Worm (Caenorhabditis elegans) whole organism, mixed stage, embryonic: Measurements from ENCODE around the gene cua-1.

ENCODE experiments used
- ham-2 ChIP-seq: fragments of 200-800 bp; sonication (Bioruptor generic); optimal IDR thresholded peaks from 2 replicates; lab custom pipeline; 2018; ENCODE audit warnings: mild to moderate bottlenecking, missing genetic modification characterization, missing compliant biosample characterization
- lin-13 ChIP-seq: fragments of 150-350 bp; optimal IDR thresholded peaks from 2 replicates; lab custom pipeline; 2014; ENCODE audit warnings: missing biosample characterization, missing genetic modification characterization
- mab-5 ChIP-seq: fragments of 150-350 bp; optimal IDR thresholded peaks from 2 replicates; lab custom pipeline; 2014; ENCODE audit warnings: missing biosample characterization, missing genetic modification characterization
- nhr-237 ChIP-seq: fragments of 150-350 bp; optimal IDR thresholded peaks from 2 replicates; lab custom pipeline; 2014; ENCODE audit warnings: missing biosample characterization, missing genetic modification characterization
- pha-4 ChIP-seq: fragments of 150-350 bp; optimal IDR thresholded peaks from 2 replicates; lab custom pipeline; 2018; ENCODE audit warnings: missing biosample characterization, missing genetic modification reagents, missing genetic modification characterization
- snpc-4 ChIP-seq: fragments of 150-350 bp; optimal IDR thresholded peaks from 2 replicates; lab custom pipeline; 2014; ENCODE audit warnings: missing biosample characterization, missing genetic modification characterization

DNA sequence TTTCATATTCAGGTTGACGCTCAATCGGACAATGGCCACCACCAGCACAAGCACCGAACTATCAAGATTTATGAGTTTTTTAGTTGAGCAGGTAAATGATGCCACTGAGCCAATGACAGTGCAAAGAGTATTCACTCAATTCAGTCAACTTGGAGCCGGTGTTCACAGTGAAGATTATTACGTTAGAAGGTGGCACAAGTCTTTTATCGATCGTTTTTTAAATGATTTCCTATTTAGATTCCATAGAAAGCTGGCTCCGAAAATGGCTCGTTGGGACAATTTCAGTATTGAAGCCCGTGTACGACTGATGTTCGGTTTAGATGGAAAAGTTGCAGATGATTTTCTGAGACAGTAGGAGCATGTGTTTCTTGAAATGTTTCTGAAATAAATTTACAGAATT, 46.5 kb upstream of the cua-1 start, which contains the start of gene T28A8.5:
- TF ChIP-seq snpc-4 (tag; lab: Kevin White, UChicago) (no peak), lin-13 (tag; lab: Kevin White, UChicago) (no peak), nhr-237 (tag; lab: Kevin White, UChicago) (no peak), pha-4 (tag; lab: Kevin White, UChicago) (no peak), ham-2 (no peak), mab-5 (tag; lab: Kevin White, UChicago) (no peak)
